Fruit fly (Drosophila melanogaster): Measurements from ENCODE around the gene CG43349.

Gene CG43349

DNA sequence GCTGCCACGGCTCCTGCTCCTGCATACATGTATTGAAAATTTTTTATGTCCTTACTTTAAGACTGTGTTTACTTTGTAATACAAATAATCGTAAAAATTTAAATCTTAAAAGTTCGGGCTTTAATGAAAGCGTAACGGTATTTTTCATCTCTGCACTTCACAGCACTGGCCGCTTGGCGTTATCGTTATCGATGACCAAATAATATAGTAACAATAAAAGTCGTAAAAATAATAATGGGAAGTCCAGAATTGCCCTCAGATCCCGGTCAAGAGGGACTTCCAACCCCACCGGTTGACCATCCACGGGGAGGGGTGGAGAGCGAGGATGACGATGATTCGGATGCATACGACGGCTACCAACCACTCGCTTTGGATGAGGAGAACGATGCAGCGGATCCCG, 33.7 kb upstream of the CG43349 start, which contains the start of gene CG14341:
TSS of gene CG14341 (plus strand) at position 181 of the 400 bp plus-strand sequence.
- TF ChIP-seq crp (GFP tag; optimal IDR thresholded peaks at IDR 0.05) (no peak), CG10654 (GFP tag; optimal IDR thresholded peaks at IDR 0.05) (no peak), CG3163 (GFP tag; optimal IDR thresholded peaks at IDR 0.05) (no peak), CG1832 (GFP tag; optimal IDR thresholded peaks at IDR 0.05) (no peak), tna (GFP tag; IDR thresholded peaks at IDR 0.05; ENCODE audit: partially characterized antibody) (no peak), Dbx (GFP tag; IDR thresholded peaks at IDR 0.05) (no peak), gsb-n (tag; optimal IDR thresholded peaks at IDR 0.05) (no peak), Taf1 (GFP tag; IDR thresholded peaks at IDR 0.05) (no peak), vvl (GFP tag; IDR thresholded peaks at IDR 0.05) (no peak), sc (optimal IDR thresholded peaks at IDR 0.05) (no peak), sc (GFP tag; optimal IDR thresholded peaks at IDR 0.05) (no peak), grau (tag; optimal IDR thresholded peaks at IDR 0.05) (no peak), CG10565 (GFP tag; optimal IDR thresholded peaks at IDR 0.05) (no peak), CG14860 (GFP tag; IDR thresholded peaks at IDR 0.05; ENCODE audit: partially characterized antibody) (no peak), dimm (GFP tag; IDR thresholded peaks at IDR 0.05) (no peak), HLH4C (GFP tag; IDR thresholded peaks at IDR 0.05; ENCODE audit: partially characterized antibody) (peak; percentile 59; the same call in 2 of the 3 replicates), CG16779 (GFP tag; IDR thresholded peaks at IDR 0.05) (no peak), BEAF-32 (GFP tag; optimal IDR thresholded peaks at IDR 0.05) (peak; percentile 35), ttk (GFP tag; IDR thresholded peaks at IDR 0.05) (no peak), dmrt99B (tag; optimal IDR thresholded peaks at IDR 0.05) (no peak), Fer1 (GFP tag; optimal IDR thresholded peaks at IDR 0.05) (no peak), dm (GFP tag; optimal IDR thresholded peaks at IDR 0.05) (no peak), CG8281 (tag; optimal IDR thresholded peaks at IDR 0.05) (no peak), Drgx (GFP tag; IDR thresholded peaks at IDR 0.05) (no peak), Hey (tag; optimal IDR thresholded peaks at IDR 0.05) (no peak), Hand (GFP tag; optimal IDR thresholded peaks at IDR 0.05) (no peak), CG10959 (GFP tag; IDR thresholded peaks at IDR 0.05) (no peak), sug (tag; optimal IDR thresholded peaks at IDR 0.05) (no peak), ind (GFP tag; optimal IDR thresholded peaks at IDR 0.05) (no peak), CG14667 (GFP tag; IDR thresholded peaks at IDR 0.05) (no peak), CG13775 (GFP tag; optimal IDR thresholded peaks at IDR 0.05) (no peak), pan (optimal IDR thresholded peaks at IDR 0.05) (no peak), pan (GFP tag; optimal IDR thresholded peaks at IDR 0.05 in 1 of 2, IDR thresholded peaks at IDR 0.05 in 1 of 2) (no peak), Dek (tag; optimal IDR thresholded peaks at IDR 0.05) (no peak), seq (GFP tag; IDR thresholded peaks at IDR 0.05) (no peak), E2f2 (GFP tag; IDR thresholded peaks at IDR 0.05) (peak; percentile 56), Ets97D (GFP tag; optimal IDR thresholded peaks at IDR 0.05) (peak; percentile 1), CG11085 (GFP tag; IDR thresholded peaks at IDR 0.05) (no peak), lola (GFP tag; optimal IDR thresholded peaks at IDR 0.05) (no peak), CkIIα-i1 (GFP tag; IDR thresholded peaks at IDR 0.05) (no peak), CG17359 (tag; optimal IDR thresholded peaks at IDR 0.05) (no peak), Hmr (GFP tag; optimal IDR thresholded peaks at IDR 0.05) (no peak), Lhr (GFP tag; optimal IDR thresholded peaks at IDR 0.05) (no peak), ems (GFP tag; optimal IDR thresholded peaks at IDR 0.05) (no peak), ash1 (GFP tag; optimal IDR thresholded peaks at IDR 0.05) (no peak), CG9797 (GFP tag; optimal IDR thresholded peaks at IDR 0.05) (no peak), Doc3 (GFP tag; IDR thresholded peaks at IDR 0.05; ENCODE audit: partially characterized antibody) (peak; percentile 16; the same call in 1 of the 3 replicates), CG13624 (GFP tag; optimal IDR thresholded peaks at IDR 0.05) (no peak), CG9609 (GFP tag; optimal IDR thresholded peaks at IDR 0.05) (no peak), crol (GFP tag; IDR thresholded peaks at IDR 0.05) (no peak), CG34422 (GFP tag; IDR thresholded peaks at IDR 0.05) (no peak), danr (GFP tag; IDR thresholded peaks at IDR 0.05) (no peak)

Data from whole organism, embryonic.